Fruit fly (Drosophila melanogaster): ENCODE results near the gene Vha100-4.

Vha100-4 gene

dm6 chr3R:18404713-18405112 is 15.1 kb upstream of the Vha100-4 start, which contains the start of gene CG7685 (continued):
- TF ChIP-seq CG4730 (GFP tag; IDR thresholded peaks at IDR 0.05) (no peak; the same call in 1 of the 2 replicates), CG3847 (GFP tag; IDR thresholded peaks at IDR 0.05) (peak; percentile 85), CG10543 (GFP tag; optimal IDR thresholded peaks at IDR 0.05) (peak; percentile 78), Rx (GFP tag; IDR thresholded peaks at IDR 0.05) (no peak), zfh1 (GFP tag; IDR thresholded peaks at IDR 0.05) (peak; percentile 46; the same call in 1 of the 3 replicates), CG18011 (GFP tag; optimal IDR thresholded peaks at IDR 0.05) (peak; percentile 57), eyg (GFP tag; optimal IDR thresholded peaks at IDR 0.05) (peak; percentile 63), ato (GFP tag; IDR thresholded peaks at IDR 0.05; ENCODE audit: partially characterized antibody) (no peak), tin (GFP tag; optimal IDR thresholded peaks at IDR 0.05) (peak; percentile 71), lov (optimal IDR thresholded peaks at IDR 0.05) (no peak), lov (GFP tag; IDR thresholded peaks at IDR 0.05) (no peak), CkIIα-i1 (GFP tag; IDR thresholded peaks at IDR 0.05) (no peak), CHES-1-like (GFP tag; optimal IDR thresholded peaks at IDR 0.05) (peak; percentile 81), CG10366 (GFP tag; IDR thresholded peaks at IDR 0.05) (peak; percentile 41), CG14441 (GFP tag; IDR thresholded peaks at IDR 0.05) (peak; percentile 47), ash1 (GFP tag; optimal IDR thresholded peaks at IDR 0.05) (peak; percentile 21), CG15073 (GFP tag; optimal IDR thresholded peaks at IDR 0.05) (no peak), CG8478 (optimal IDR thresholded peaks at IDR 0.05) (no peak), CG18764 (GFP tag; optimal IDR thresholded peaks at IDR 0.05) (peak; percentile 52), HLH3B (GFP tag; IDR thresholded peaks at IDR 0.05) (no peak; the same call in 1 of the 2 replicates), Dfd (GFP tag; optimal IDR thresholded peaks at IDR 0.05) (no peak), CG17829 (tag; optimal IDR thresholded peaks at IDR 0.05) (peak; percentile 59), danr (GFP tag; IDR thresholded peaks at IDR 0.05) (no peak), CG8281 (tag; optimal IDR thresholded peaks at IDR 0.05) (no peak), Hr51 (GFP tag; optimal IDR thresholded peaks at IDR 0.05) (peak; percentile 54 to 62), vfl (GFP tag; optimal IDR thresholded peaks at IDR 0.05) (peak; percentile 74), CG3281 (GFP tag; optimal IDR thresholded peaks at IDR 0.05) (peak; percentile 77), slou (GFP tag; optimal IDR thresholded peaks at IDR 0.05) (no peak), CG9727 (GFP tag; optimal IDR thresholded peaks at IDR 0.05) (peak; percentile 40), CG11398 (GFP tag; optimal IDR thresholded peaks at IDR 0.05) (no peak), CG14710 (tag; optimal IDR thresholded peaks at IDR 0.05) (peak; percentile 62), unpg (GFP tag; optimal IDR thresholded peaks at IDR 0.05) (peak; percentile 64), Dek (tag; optimal IDR thresholded peaks at IDR 0.05) (peak; percentile 55), Atf-2 (GFP tag; optimal IDR thresholded peaks at IDR 0.05) (peak; percentile 64), CG12071 (GFP tag; optimal IDR thresholded peaks at IDR 0.05) (peak; percentile 45), tap (tag; optimal IDR thresholded peaks at IDR 0.05) (peak; percentile 36), CG2129 (GFP tag; IDR thresholded peaks at IDR 0.05; ENCODE audit: partially characterized antibody) (no peak), inv (GFP tag; IDR thresholded peaks at IDR 0.05; ENCODE audit: partially characterized antibody) (no peak), ssp (GFP tag; IDR thresholded peaks at IDR 0.05) (no peak), CG8089 (GFP tag; optimal IDR thresholded peaks at IDR 0.05) (peak; percentile 13), CG30403 (GFP tag; optimal IDR thresholded peaks at IDR 0.05) (peak; percentile 69), HLH54F (GFP tag; optimal IDR thresholded peaks at IDR 0.05) (peak; percentile 75), maf-S (GFP tag; optimal IDR thresholded peaks at IDR 0.05) (peak; percentile 55), nerfin-2 (GFP tag; IDR thresholded peaks at IDR 0.05; ENCODE audit: partially characterized antibody) (no peak), CG9932 (GFP tag; IDR thresholded peaks at IDR 0.05) (peak; percentile 85), BEAF-32 (GFP tag; optimal IDR thresholded peaks at IDR 0.05) (peak; percentile 37), PHDP (tag; optimal IDR thresholded peaks at IDR 0.05) (peak; percentile 76), hb (GFP tag; IDR thresholded peaks at IDR 0.05; ENCODE audit: partially characterized antibody) (no peak), CG3726 (GFP tag; IDR thresholded peaks at IDR 0.05) (no peak), CG32772 (GFP tag; IDR thresholded peaks at IDR 0.05) (no peak), CG9876 (GFP tag; optimal IDR thresholded peaks at IDR 0.05) (no peak), CG12391 (tag; optimal IDR thresholded peaks at IDR 0.05) (peak; percentile 77)

Data from whole organism, embryonic.